Fruit fly (Drosophila melanogaster) whole organism, embryonic: ENCODE measurements around the gene CG17027.

Experiments
- Abd-B ChIP-seq: fragments of 200-800 bp; sonication (Bioruptor generic); optimal IDR thresholded peaks from 2 replicates; lab custom pipeline; 2018; ENCODE audit warnings: missing biosample characterization, mild to moderate bottlenecking, missing genetic modification characterization, moderate library complexity
- CG11085 ChIP-seq: fragments of 200-800 bp; sonication (Bioruptor generic); IDR thresholded peaks from 2 replicates; pipeline ENCODE4 v1.3.6; 2022; ENCODE audit warnings: missing biosample characterization, missing genetic modification characterization
- CG12219 ChIP-seq: fragments of 200-800 bp; sonication (Bioruptor generic); optimal IDR thresholded peaks from 3 replicates; lab custom pipeline; 2018; ENCODE audit warnings: missing biosample characterization, mild to moderate bottlenecking, missing genetic modification characterization
- CG14014 ChIP-seq: fragments of 200-800 bp; sonication (Bioruptor generic); IDR thresholded peaks from 2 replicates; pipeline ENCODE4 v1.3.6; 2022; ENCODE audit warnings: missing biosample characterization, missing genetic modification characterization
- CG16779 ChIP-seq: fragments of 200-800 bp; sonication (Bioruptor generic); IDR thresholded peaks from 2 replicates; pipeline ENCODE4 v1.3.6; 2022; ENCODE audit warnings: missing biosample characterization, missing genetic modification characterization
- CG18476 ChIP-seq: fragments of 200-800 bp; sonication (Bioruptor generic); optimal IDR thresholded peaks from 2 replicates; lab custom pipeline; 2016; ENCODE audit warnings: missing biosample characterization, mild to moderate bottlenecking, missing genetic modification characterization
- CG2116 ChIP-seq: fragments of 200-800 bp; sonication (Bioruptor generic); optimal IDR thresholded peaks from 3 replicates; lab custom pipeline; 2018; ENCODE audit warnings: missing biosample characterization, mild to moderate bottlenecking, missing genetic modification characterization
- CG2678 ChIP-seq: fragments of 200-800 bp; sonication (Bioruptor generic); optimal IDR thresholded peaks from 3 replicates; lab custom pipeline; 2019; ENCODE audit warnings: missing biosample characterization, mild to moderate bottlenecking, missing genetic modification characterization, moderate library complexity
- CG2712 ChIP-seq: fragments of 200-800 bp; optimal IDR thresholded peaks from 3 replicates; lab custom pipeline; 2019; ENCODE audit warnings: missing biosample characterization, mild to moderate bottlenecking, missing genetic modification characterization, moderate library complexity
- CG2889 ChIP-seq: fragments of 200-800 bp; sonication (Bioruptor generic); IDR thresholded peaks from 3 replicates; pipeline ENCODE4 v1.3.6; 2022; ENCODE audit warnings: missing biosample characterization, missing genetic modification characterization
- CG31365 ChIP-seq: fragments of 200-800 bp; sonication (Bioruptor generic); optimal IDR thresholded peaks from 2 replicates; lab custom pipeline; 2018; ENCODE audit warnings: missing biosample characterization, mild to moderate bottlenecking, missing genetic modification characterization
- CG42726 ChIP-seq: fragments of 200-800 bp; sonication (Bioruptor generic); IDR thresholded peaks from 2 replicates; pipeline ENCODE4 v1.3.6; 2022; ENCODE audit warnings: missing biosample characterization, missing genetic modification characterization; ENCODE audit not compliant: partially characterized antibody
- CG4282 ChIP-seq: fragments of 200-800 bp; sonication (Bioruptor generic); optimal IDR thresholded peaks from 2 replicates; lab custom pipeline; 2016; ENCODE audit warnings: missing biosample characterization, missing genetic modification characterization
- CG6854 ChIP-seq: fragments of 200-800 bp; sonication (Bioruptor generic); optimal IDR thresholded peaks from 3 replicates; lab custom pipeline; 2017; ENCODE audit warnings: missing biosample characterization, mild to moderate bottlenecking, missing genetic modification characterization
- CG8281 ChIP-seq: fragments of 200-800 bp; sonication (Bioruptor generic); optimal IDR thresholded peaks from 2 replicates; lab custom pipeline; 2018; ENCODE audit warnings: missing biosample characterization, mild to moderate bottlenecking, missing genetic modification characterization, moderate library complexity
- CG8290 ChIP-seq, 3 experiments: fragments of 200-800 bp; sonication (Bioruptor generic); optimal IDR thresholded peaks; 2 replicates each; lab custom pipeline; 2016 to 2019; ENCODE audit warnings: missing biosample characterization in 3 of 3, missing genetic modification characterization in 3 of 3, mild to moderate bottlenecking in 2 of 3, moderate library complexity in 1 of 3
- CG9797 ChIP-seq: fragments of 200-800 bp; sonication (Bioruptor generic); optimal IDR thresholded peaks from 3 replicates; lab custom pipeline; 2018; ENCODE audit warnings: missing biosample characterization, mild to moderate bottlenecking, missing genetic modification characterization
- Chrac-16 ChIP-seq: fragments of 200-800 bp; sonication (Bioruptor generic); optimal IDR thresholded peaks from 3 replicates; lab custom pipeline; 2016; ENCODE audit warnings: missing biosample characterization, missing genetic modification characterization
- CoRest ChIP-seq: fragments of 200-800 bp; sonication (Bioruptor generic); optimal IDR thresholded peaks from 3 replicates; lab custom pipeline; 2018; ENCODE audit warnings: missing biosample characterization, mild to moderate bottlenecking, missing genetic modification characterization, moderate library complexity
- D19B ChIP-seq: fragments of 200-800 bp; sonication (Bioruptor generic); optimal IDR thresholded peaks from 2 replicates; lab custom pipeline; 2017; ENCODE audit warnings: missing biosample characterization, mild to moderate bottlenecking, missing genetic modification characterization
- Dek ChIP-seq: fragments of 200-800 bp; sonication (Bioruptor generic); optimal IDR thresholded peaks from 3 replicates; lab custom pipeline; 2019; ENCODE audit warnings: missing biosample characterization, mild to moderate bottlenecking, missing genetic modification characterization, moderate library complexity
- Dll ChIP-seq: fragments of 200-800 bp; sonication (Bioruptor generic); IDR thresholded peaks from 4 replicates; pipeline ENCODE4 v1.3.6; 2022; ENCODE audit warnings: missing biosample characterization, missing genetic modification characterization; ENCODE audit not compliant: partially characterized antibody
- Fer3 ChIP-seq: fragments of 200-800 bp; sonication (Bioruptor generic); optimal IDR thresholded peaks from 2 replicates; lab custom pipeline; 2018; ENCODE audit warnings: missing biosample characterization, mild to moderate bottlenecking, missing genetic modification characterization, moderate library complexity
- Mes4 ChIP-seq: fragments of 200-800 bp; sonication (Bioruptor generic); optimal IDR thresholded peaks from 2 replicates; lab custom pipeline; 2016; ENCODE audit warnings: missing biosample characterization, missing genetic modification characterization
- NC2β ChIP-seq: fragments of 200-800 bp; sonication (Bioruptor generic); optimal IDR thresholded peaks from 2 replicates; lab custom pipeline; 2016; ENCODE audit warnings: missing biosample characterization, missing genetic modification characterization
- Oaz ChIP-seq: fragments of 200-800 bp; sonication (Bioruptor generic); IDR thresholded peaks from 2 replicates; pipeline ENCODE4 v1.3.6; 2022; ENCODE audit warnings: missing biosample characterization, missing genetic modification characterization
- Ravus ChIP-seq: fragments of 200-800 bp; sonication (Bioruptor generic); IDR thresholded peaks from 2 replicates; pipeline ENCODE4 v1.3.6; 2022; ENCODE audit warnings: missing biosample characterization, missing genetic modification characterization
- Ssrp ChIP-seq: fragments of 200-800 bp; sonication (Bioruptor generic); optimal IDR thresholded peaks from 2 replicates; lab custom pipeline; 2018; ENCODE audit warnings: missing biosample characterization, mild to moderate bottlenecking, missing genetic modification characterization, moderate library complexity
- Usf ChIP-seq: fragments of 200-800 bp; sonication (Bioruptor generic); optimal IDR thresholded peaks from 2 replicates; lab custom pipeline; 2017; ENCODE audit warnings: missing genotype, missing biosample characterization, missing genetic modification characterization
- bab2 ChIP-seq: fragments of 200-800 bp; sonication (Bioruptor generic); optimal IDR thresholded peaks from 2 replicates; lab custom pipeline; 2016; ENCODE audit warnings: missing biosample characterization, missing genetic modification characterization
- bcd ChIP-seq: fragments of 200-800 bp; sonication (Bioruptor generic); optimal IDR thresholded peaks from 2 replicates; lab custom pipeline; 2017; ENCODE audit warnings: missing biosample characterization, mild to moderate bottlenecking, missing genetic modification characterization
- crol ChIP-seq: fragments of 200-800 bp; sonication (Bioruptor generic); IDR thresholded peaks from 2 replicates; pipeline ENCODE4 v1.3.6; 2022; ENCODE audit warnings: missing biosample characterization, missing genetic modification characterization
- emc ChIP-seq: fragments of 200-800 bp; sonication (Bioruptor generic); optimal IDR thresholded peaks from 2 replicates; lab custom pipeline; 2016; ENCODE audit warnings: missing biosample characterization, missing genetic modification characterization
- exex ChIP-seq: fragments of 200-800 bp; sonication (Bioruptor generic); optimal IDR thresholded peaks from 4 replicates; lab custom pipeline; 2018; ENCODE audit warnings: missing biosample characterization, mild to moderate bottlenecking, missing genetic modification characterization, moderate library complexity
- fd102C ChIP-seq: fragments of 200-800 bp; sonication (Bioruptor generic); optimal IDR thresholded peaks from 2 replicates; lab custom pipeline; 2018; ENCODE audit warnings: missing biosample characterization, mild to moderate bottlenecking, missing genetic modification characterization, moderate library complexity
- gem ChIP-seq: fragments of 200-800 bp; sonication (Bioruptor generic); optimal IDR thresholded peaks from 2 replicates; lab custom pipeline; 2019; ENCODE audit warnings: missing biosample characterization, mild to moderate bottlenecking, missing genetic modification characterization, moderate library complexity
- ind ChIP-seq: fragments of 200-800 bp; sonication (Bioruptor generic); optimal IDR thresholded peaks from 3 replicates; lab custom pipeline; 2016; ENCODE audit warnings: missing biosample characterization, missing genetic modification characterization
- jumu ChIP-seq: fragments of 200-800 bp; sonication (Bioruptor generic); optimal IDR thresholded peaks from 3 replicates; lab custom pipeline; 2016; ENCODE audit warnings: missing biosample characterization, missing genetic modification characterization
- lola ChIP-seq, 3 experiments: fragments of >200 bp in 2 of 3; fragments of 200-800 bp in 1 of 3; sonication (Bioruptor generic) in 1 of 3; optimal IDR thresholded peaks; 2 replicates each; lab custom pipeline; 2017 to 2019; ENCODE audit warnings: missing biosample characterization in 3 of 3, missing genetic modification characterization in 3 of 3, mild to moderate bottlenecking in 1 of 3, moderate library complexity in 1 of 3
- nerfin-1 ChIP-seq: fragments of 200-800 bp; sonication (Bioruptor generic); optimal IDR thresholded peaks from 3 replicates; lab custom pipeline; 2019; ENCODE audit warnings: missing biosample characterization, mild to moderate bottlenecking, missing genetic modification characterization, moderate library complexity
- ranshi ChIP-seq: fragments of 200-800 bp; sonication (Bioruptor generic); IDR thresholded peaks from 2 replicates; pipeline ENCODE4 v1.3.6; 2022; ENCODE audit warnings: missing biosample characterization, missing genetic modification characterization
- scrt ChIP-seq: fragments of 200-800 bp; sonication (Bioruptor generic); optimal IDR thresholded peaks from 2 replicates; lab custom pipeline; 2018; ENCODE audit warnings: missing biosample characterization, mild to moderate bottlenecking, missing genetic modification characterization, moderate library complexity
- sim ChIP-seq: fragments of 200-800 bp; sonication (Bioruptor generic); IDR thresholded peaks from 2 replicates; pipeline ENCODE4 v1.3.6; 2022; ENCODE audit warnings: missing biosample characterization, missing genetic modification characterization
- slou ChIP-seq: fragments of 200-800 bp; sonication (Bioruptor generic); optimal IDR thresholded peaks from 3 replicates; lab custom pipeline; 2016; ENCODE audit warnings: missing biosample characterization, missing genetic modification characterization
- slp2 ChIP-seq: fragments of 200-800 bp; sonication (Bioruptor generic); optimal IDR thresholded peaks from 2 replicates; lab custom pipeline; 2016; ENCODE audit warnings: missing biosample characterization, missing genetic modification characterization
- sr ChIP-seq: fragments of 200-800 bp; sonication (Bioruptor generic); IDR thresholded peaks from 3 replicates; pipeline ENCODE4 v1.3.6; 2022; ENCODE audit warnings: missing biosample characterization, missing genetic modification characterization
- stwl ChIP-seq: fragments of 200-800 bp; sonication (Bioruptor generic); optimal IDR thresholded peaks from 3 replicates; lab custom pipeline; 2018; ENCODE audit warnings: missing biosample characterization, mild to moderate bottlenecking, missing genetic modification characterization, moderate library complexity
- zf30C ChIP-seq: fragments of 200-800 bp; sonication (Bioruptor generic); optimal IDR thresholded peaks from 3 replicates; lab custom pipeline; 2018; ENCODE audit warnings: missing biosample characterization, mild to moderate bottlenecking, missing genetic modification characterization

Gene CG17027

DNA sequence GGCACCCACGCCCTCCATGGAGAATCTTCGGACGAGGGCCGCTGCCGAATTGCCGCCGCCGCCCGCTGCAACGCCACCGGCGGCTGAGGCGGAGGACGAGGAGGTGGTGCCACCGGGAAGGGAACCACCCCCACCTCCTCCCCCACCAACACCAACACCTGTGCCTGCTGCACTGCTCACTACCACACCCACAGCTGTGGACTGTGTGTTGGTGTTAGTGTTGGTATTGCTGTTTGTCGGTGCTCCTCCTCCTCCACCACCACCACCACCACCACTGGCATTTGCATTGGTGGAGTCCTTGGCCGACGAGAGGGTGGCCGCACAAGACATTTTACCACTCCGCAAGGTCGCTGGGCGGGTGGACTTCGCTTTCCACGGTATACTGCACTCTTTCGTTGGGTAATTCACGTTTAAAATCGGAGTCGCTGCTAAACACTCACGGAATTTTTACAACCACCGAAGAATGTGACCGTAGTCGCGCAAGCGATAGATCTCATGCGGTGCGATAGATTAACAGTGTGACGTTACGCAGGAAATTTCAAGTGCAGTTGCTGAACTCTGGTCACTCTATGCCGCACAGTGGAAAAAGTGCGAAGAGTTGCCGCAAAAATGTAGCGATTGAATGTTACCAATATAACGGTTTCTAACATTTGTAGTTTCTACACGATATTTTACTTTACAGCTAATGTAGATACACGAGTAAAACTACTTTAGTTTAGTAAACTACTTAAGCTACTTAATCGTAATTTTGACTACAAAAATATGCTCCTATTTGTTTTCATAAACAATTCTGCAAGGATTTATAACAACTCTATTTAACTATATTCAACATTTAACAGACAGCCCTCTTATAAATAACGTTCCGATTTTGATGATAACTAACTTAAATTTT is 31.7 kb downstream of the CG17027 start, which contains the start of gene mib1 (continued):
- TF ChIP-seq bcd (GFP tag; lab: Kevin White, UChicago) (peak; percentile 52), CG18476 (no peak), jumu (GFP tag; lab: Kevin White, UChicago) (no peak), CoRest (peak; percentile 39), CG14014 (GFP tag; lab: Robert Waterston, UW) (0 out of 2 replicates have a peak, but pooled peaks have one; percentile 24), CG8281 (tag; lab: Kevin White, UChicago) (no peak), lola (GFP tag; optimal IDR thresholded peaks at IDR 0.05; lab: Kevin White, UChicago) (peak in 1 of 3 experiments; percentile 28), CG12219 (no peak), CG8290 (GFP tag; optimal IDR thresholded peaks at IDR 0.05; lab: Kevin White, UChicago) (peak; percentile 34), CG8290 (tag; optimal IDR thresholded peaks at IDR 0.05; lab: Kevin White, UChicago) (peak in 1 of 2 experiments; percentile 92), Fer3 (tag; lab: Kevin White, UChicago) (no peak), Ssrp (tag; lab: Kevin White, UChicago) (no peak), D19B (GFP tag; lab: Kevin White, UChicago) (no peak), Mes4 (GFP tag; lab: Kevin White, UChicago) (no peak), ind (GFP tag; lab: Kevin White, UChicago) (no peak), CG2678 (tag; lab: Kevin White, UChicago) (peak; percentile 14), exex (tag; lab: Kevin White, UChicago) (no peak), stwl (tag; lab: Kevin White, UChicago) (peak; percentile 99), Chrac-16 (no peak), Abd-B (GFP tag; lab: Kevin White, UChicago) (peak; percentile 78), CG9797 (GFP tag; lab: Kevin White, UChicago) (peak; percentile 99), CG2116 (GFP tag; lab: Kevin White, UChicago) (peak; percentile 47), Dll (peak; percentile 84), CG16779 (GFP tag; lab: Robert Waterston, UW) (no peak), Usf (GFP tag; lab: Kevin White, UChicago) (no peak), CG4282 (GFP tag; lab: Kevin White, UChicago) (peak; percentile 6), CG2712 (tag; lab: Kevin White, UChicago) (peak; percentile 59), gem (tag; lab: Kevin White, UChicago) (peak; percentile 24), sim (GFP tag; lab: Robert Waterston, UW) (no peak), crol (GFP tag; lab: Robert Waterston, UW) (peak; percentile 95), bab2 (no peak), Ravus (GFP tag; lab: Robert Waterston, UW) (no peak), CG31365 (tag; lab: Kevin White, UChicago) (peak; percentile 60), nerfin-1 (tag; lab: Kevin White, UChicago) (peak; percentile 100), Oaz (GFP tag; lab: Robert Waterston, UW) (no peak), slp2 (GFP tag; lab: Kevin White, UChicago) (no peak), CG2889 (GFP tag; lab: Robert Waterston, UW) (no peak), emc (GFP tag; lab: Kevin White, UChicago) (peak; percentile 26), CG6854 (no peak), slou (GFP tag; lab: Kevin White, UChicago) (no peak), NC2β (GFP tag; lab: Kevin White, UChicago) (no peak), CG42726 (GFP tag; lab: Robert Waterston, UW) (peak; percentile 94), CG11085 (GFP tag; lab: Robert Waterston, UW) (no peak), scrt (GFP tag; lab: Kevin White, UChicago) (peak; percentile 47), fd102C (GFP tag; lab: Kevin White, UChicago) (no peak), sr (peak; percentile 62; the same call in 1 of the 3 replicates), zf30C (GFP tag; lab: Kevin White, UChicago) (peak; percentile 19), ranshi (GFP tag; lab: Robert Waterston, UW) (no peak; the same call in 1 of the 2 replicates), Dek (tag; lab: Kevin White, UChicago) (peak; percentile 62)
